Fruit fly (Drosophila melanogaster) whole organism, pupa: ENCODE data around the gene cue.

ENCODE experiments used
- CG8159 ChIP-seq: fragments of 200-800 bp; sonication (Bioruptor generic); optimal IDR thresholded peaks from 3 replicates; lab custom pipeline; 2018; ENCODE audit warnings: missing biosample characterization, mild to moderate bottlenecking, missing genetic modification characterization, moderate library complexity
- CG9948 ChIP-seq: fragments of 200-800 bp; sonication (Bioruptor generic); optimal IDR thresholded peaks from 2 replicates; lab custom pipeline; 2018; ENCODE audit warnings: missing biosample characterization, mild to moderate bottlenecking, missing genetic modification characterization, moderate library complexity
- D1 ChIP-seq: fragments of 200-800 bp; sonication (Bioruptor generic); optimal IDR thresholded peaks from 2 replicates; lab custom pipeline; 2018; ENCODE audit warnings: missing biosample characterization, mild to moderate bottlenecking, missing genetic modification characterization, moderate library complexity
- Pif1B ChIP-seq: fragments of 200-800 bp; sonication (Bioruptor generic); optimal IDR thresholded peaks from 3 replicates; lab custom pipeline; 2016; ENCODE audit warnings: missing biosample characterization, missing genetic modification characterization
- Snoo ChIP-seq: fragments of 200-800 bp; sonication (Bioruptor generic); optimal IDR thresholded peaks from 3 replicates; lab custom pipeline; 2017; ENCODE audit warnings: missing biosample characterization, mild to moderate bottlenecking, missing genetic modification characterization, inconsistent platforms

dm6 chr3L:1516631-1517273 is at the start of gene cue:
- TF ChIP-seq Pif1B (no peak), D1 (tag; lab: Kevin White, UChicago) (no peak), Snoo (no peak), CG9948 (tag; lab: Kevin White, UChicago) (no peak), CG8159 (tag; lab: Kevin White, UChicago) (no peak)
